Worm (Caenorhabditis elegans) whole organism, early embryonic: ENCODE results near the gene F13E9.19.

Experiments
- F13C5.2 ChIP-seq: sonication (generic microtip); optimal IDR thresholded peaks from 2 replicates; lab custom pipeline; 2017; ENCODE audit warnings: mild to moderate bottlenecking, missing genetic modification characterization, inconsistent platforms, missing compliant biosample characterization
- ama-1 ChIP-seq: fragments of 150-350 bp; optimal IDR thresholded peaks from 2 replicates; lab custom pipeline; 2014
- ceh-36 ChIP-seq: sonication (generic microtip); optimal IDR thresholded peaks from 2 replicates; lab custom pipeline; 2016; ENCODE audit warnings: missing genetic modification characterization, inconsistent platforms, missing compliant biosample characterization
- ets-7 ChIP-seq: sonication (generic microtip); optimal IDR thresholded peaks from 2 replicates; lab custom pipeline; 2016; ENCODE audit warnings: missing genotype, missing genetic modification characterization, missing compliant biosample characterization
- hmbx-1 ChIP-seq: sonication (generic microtip); optimal IDR thresholded peaks from 2 replicates; lab custom pipeline; 2016; ENCODE audit warnings: mild to moderate bottlenecking, missing genetic modification characterization, missing compliant biosample characterization
- hnd-1 ChIP-seq: sonication (generic microtip); optimal IDR thresholded peaks from 2 replicates; lab custom pipeline; 2016; ENCODE audit warnings: missing genetic modification characterization, missing compliant biosample characterization
- pes-1 ChIP-seq: fragments of 200-800 bp; sonication (Bioruptor generic); IDR thresholded peaks from 2 replicates; pipeline ENCODE4 v1.3.6; 2022; ENCODE audit warnings: missing genetic modification reagents, missing genetic modification characterization, missing compliant biosample characterization
- scrt-1 ChIP-seq: fragments of 200-800 bp; sonication (Bioruptor generic); IDR thresholded peaks from 2 replicates; pipeline ENCODE4 v1.3.6; 2022; ENCODE audit warnings: missing genetic modification characterization, missing compliant biosample characterization
- tbx-37 ChIP-seq: fragments of 200-800 bp; sonication (Bioruptor generic); conservative IDR thresholded peaks from 2 replicates; pipeline ENCODE4 v1.3.6; 2022; ENCODE audit warnings: missing genetic modification reagents, missing genetic modification characterization, missing compliant biosample characterization

DNA sequence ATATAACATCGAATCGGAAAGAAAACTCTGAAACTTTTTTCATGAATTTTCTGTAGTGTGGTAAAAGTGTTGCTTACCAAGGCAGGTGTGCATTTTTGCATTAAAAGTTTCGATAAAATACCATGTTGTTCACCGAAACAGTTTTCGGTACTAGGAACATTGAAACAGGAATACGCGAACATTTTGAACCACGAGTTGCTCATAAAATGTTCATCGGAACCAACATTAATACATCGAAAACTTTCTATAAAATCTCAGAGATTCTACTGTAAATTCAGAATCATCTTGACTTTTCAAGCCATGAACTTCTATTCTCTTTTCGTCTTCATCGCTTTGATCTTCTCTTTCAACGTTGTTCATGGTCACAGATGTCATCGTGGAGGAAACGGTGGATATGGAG, 18.9 kb upstream of the F13E9.19 start, which contains the start of gene fipr-15:
- TF ChIP-seq ama-1 (lab: Kevin White, UChicago) = no peak
- TF ChIP-seq ets-7 (tag; lab: Kevin White, UChicago) = no peak
- no peak for TF ChIP-seq tbx-37 (GFP tag; lab: Robert Waterston, UW)
- TF ChIP-seq hnd-1 (tag; lab: Kevin White, UChicago) = no peak
- TF ChIP-seq hmbx-1 (tag; lab: Kevin White, UChicago) = no peak
- TF ChIP-seq F13C5.2 (tag; lab: Kevin White, UChicago) = no peak
- TF ChIP-seq scrt-1 (GFP tag; lab: Robert Waterston, UW) = no peak
- TF ChIP-seq ceh-36 = no peak
- TF ChIP-seq pes-1 (GFP tag; lab: Robert Waterston, UW) = no peak
